Worm (Caenorhabditis elegans) whole organism, L2 larva: ENCODE data around the gene sdz-27.

Experiments
- C34F6.9 ChIP-seq: fragments of 150-350 bp; optimal IDR thresholded peaks from 2 replicates; lab custom pipeline; 2014; ENCODE audit warnings: missing biosample characterization, missing genetic modification characterization
- F13H6.1 ChIP-seq: sonication (generic microtip); optimal IDR thresholded peaks from 2 replicates; lab custom pipeline; 2016; ENCODE audit warnings: missing genetic modification characterization, missing compliant biosample characterization
- R02D3.7 ChIP-seq: fragments of 150-350 bp; optimal IDR thresholded peaks from 2 replicates; lab custom pipeline; 2014; ENCODE audit warnings: missing biosample characterization, missing genetic modification characterization
- Y55F3AM.14 ChIP-seq: fragments of 200-800 bp; sonication (Bioruptor generic); optimal IDR thresholded peaks from 2 replicates; lab custom pipeline; 2018; ENCODE audit warnings: mild to moderate bottlenecking, missing genetic modification characterization, missing compliant biosample characterization
- ZK546.5 ChIP-seq: sonication (generic microtip); optimal IDR thresholded peaks from 2 replicates; lab custom pipeline; 2017; ENCODE audit warnings: missing biosample characterization, missing genetic modification characterization
- aly-2 ChIP-seq: fragments of 150-350 bp; optimal IDR thresholded peaks from 2 replicates; lab custom pipeline; 2014; ENCODE audit warnings: missing biosample characterization, missing genetic modification characterization
- ama-1 ChIP-seq: fragments of 150-350 bp; optimal IDR thresholded peaks from 2 replicates; lab custom pipeline; 2018; ENCODE audit warnings: inconsistent platforms
- ceh-16 ChIP-seq: fragments of 150-350 bp; optimal IDR thresholded peaks from 2 replicates; lab custom pipeline; 2014; ENCODE audit warnings: missing biosample characterization, missing genetic modification characterization
- crh-2 ChIP-seq: sonication (generic microtip); optimal IDR thresholded peaks from 2 replicates; lab custom pipeline; 2017; ENCODE audit warnings: missing biosample characterization, missing genetic modification characterization
- dmd-4 ChIP-seq: sonication (generic microtip); optimal IDR thresholded peaks from 2 replicates; lab custom pipeline; 2017; ENCODE audit warnings: missing biosample characterization, missing genetic modification characterization
- egl-27 ChIP-seq: sonication (generic microtip); optimal IDR thresholded peaks from 3 replicates; lab custom pipeline; 2017; ENCODE audit warnings: missing biosample characterization, missing genetic modification reagents, missing genetic modification characterization
- elt-1 ChIP-seq: fragments of 150-350 bp; optimal IDR thresholded peaks from 2 replicates; lab custom pipeline; 2014; ENCODE audit warnings: missing biosample characterization, missing genetic modification characterization
- elt-3 ChIP-seq: sonication (generic microtip); optimal IDR thresholded peaks from 2 replicates; lab custom pipeline; 2017; ENCODE audit warnings: missing biosample characterization, missing genetic modification characterization
- fos-1 ChIP-seq: fragments of 150-350 bp; optimal IDR thresholded peaks from 2 replicates; lab custom pipeline; 2014; ENCODE audit warnings: missing biosample characterization, missing genetic modification characterization
- gmeb-1 ChIP-seq: fragments of 150-350 bp; optimal IDR thresholded peaks from 2 replicates; lab custom pipeline; 2014; ENCODE audit warnings: missing biosample characterization, missing genetic modification characterization
- lin-11 ChIP-seq: fragments of 150-350 bp; sonication (generic microtip); optimal IDR thresholded peaks from 2 replicates; lab custom pipeline; 2014; ENCODE audit warnings: missing biosample characterization, missing genetic modification characterization, inconsistent platforms, mixed read lengths
- mdl-1 ChIP-seq, 2 experiments: fragments of 150-350 bp in 1 of 2; sonication (generic microtip) in 1 of 2; optimal IDR thresholded peaks; 2 replicates each; lab custom pipeline; 2017; ENCODE audit warnings: missing biosample characterization in 2 of 2, missing genetic modification characterization in 2 of 2
- nhr-10 ChIP-seq: sonication (generic microtip); optimal IDR thresholded peaks from 2 replicates; lab custom pipeline; 2017; ENCODE audit warnings: missing biosample characterization, missing genetic modification characterization
- nhr-12 ChIP-seq: fragments of 150-350 bp; optimal IDR thresholded peaks from 2 replicates; lab custom pipeline; 2014; ENCODE audit warnings: missing biosample characterization, missing genetic modification characterization
- nhr-23 ChIP-seq: fragments of 150-350 bp; optimal IDR thresholded peaks from 2 replicates; lab custom pipeline; 2014; ENCODE audit warnings: missing biosample characterization, missing genetic modification reagents, missing genetic modification characterization
- nhr-237 ChIP-seq: fragments of 150-350 bp; optimal IDR thresholded peaks from 2 replicates; lab custom pipeline; 2014; ENCODE audit warnings: missing biosample characterization, missing genetic modification characterization
- nhr-6 ChIP-seq: fragments of 150-350 bp; optimal IDR thresholded peaks from 2 replicates; lab custom pipeline; 2014; ENCODE audit warnings: missing biosample characterization, missing genetic modification characterization
- nhr-77 ChIP-seq: fragments of 150-350 bp; optimal IDR thresholded peaks from 2 replicates; lab custom pipeline; 2014; ENCODE audit warnings: missing biosample characterization, missing genetic modification characterization
- peb-1 ChIP-seq: fragments of 150-350 bp; optimal IDR thresholded peaks from 2 replicates; lab custom pipeline; 2014; ENCODE audit warnings: missing biosample characterization, missing genetic modification characterization
- sem-4 ChIP-seq: fragments of 150-350 bp; optimal IDR thresholded peaks from 2 replicates; lab custom pipeline; 2014; ENCODE audit warnings: missing biosample characterization, missing genetic modification reagents, missing genetic modification characterization
- skn-1 ChIP-seq: sonication (generic microtip); optimal IDR thresholded peaks from 2 replicates; lab custom pipeline; 2017; ENCODE audit warnings: missing biosample characterization, missing genetic modification characterization
- sma-3 ChIP-seq: sonication (generic microtip); optimal IDR thresholded peaks from 2 replicates; lab custom pipeline; 2016; ENCODE audit warnings: missing genetic modification reagents, missing genetic modification characterization, missing compliant biosample characterization
- sma-9 ChIP-seq, 2 experiments: fragments of 150-350 bp in 1 of 2; sonication (generic microtip) in 1 of 2; optimal IDR thresholded peaks; 2 replicates each; lab custom pipeline; 2014 to 2016; ENCODE audit warnings: missing genetic modification characterization in 2 of 2, mild to moderate bottlenecking in 1 of 2, missing biosample characterization in 1 of 2, missing compliant biosample characterization in 1 of 2, missing genetic modification reagents in 1 of 2, moderate library complexity in 1 of 2
- snpc-4 ChIP-seq: fragments of 150-350 bp; optimal IDR thresholded peaks from 2 replicates; lab custom pipeline; 2014; ENCODE audit warnings: missing biosample characterization, missing genetic modification characterization
- unc-39 ChIP-seq: fragments of 150-350 bp; optimal IDR thresholded peaks from 2 replicates; lab custom pipeline; 2014; ENCODE audit warnings: missing biosample characterization, missing genetic modification characterization
- ztf-1 ChIP-seq: fragments of 200-800 bp; sonication (Bioruptor generic); conservative IDR thresholded peaks from 2 replicates; pipeline ENCODE4 v1.3.6; 2022; ENCODE audit warnings: missing genetic modification characterization, missing compliant biosample characterization
- ztf-11 ChIP-seq: sonication (generic microtip); optimal IDR thresholded peaks from 2 replicates; lab custom pipeline; 2017; ENCODE audit warnings: missing biosample characterization, missing genetic modification characterization

sdz-27 gene

ce11 chrIV:11160707-11161106 lies 26.1 kb upstream of the sdz-27 start, which contains the start of gene C08F8.15:
C08F8.15 (minus strand) TSS chrIV:11160807.
- TF ChIP-seq egl-27 (tag; lab: Kevin White, UChicago) (no peak), fos-1 (tag; lab: Kevin White, UChicago) (no peak), dmd-4 (tag; lab: Kevin White, UChicago) (no peak), C34F6.9 (tag; lab: Kevin White, UChicago) (no peak), sma-3 (GFP tag; lab: Kevin White, UChicago) (no peak), peb-1 (tag; lab: Kevin White, UChicago) (no peak), R02D3.7 (tag; lab: Kevin White, UChicago) (no peak)

- TF ChIP-seq lin-11 (tag; lab: Kevin White, UChicago): no peak
- no peak for TF ChIP-seq mdl-1 (tag; optimal IDR thresholded peaks at IDR 0.05; lab: Kevin White, UChicago)
- no peak for TF ChIP-seq ama-1 (lab: Kevin White, UChicago)
- TF ChIP-seq C34F6.9 (tag; lab: Kevin White, UChicago): no peak
- no peak for TF ChIP-seq gmeb-1 (tag; lab: Kevin White, UChicago)
- TF ChIP-seq elt-1 (tag; lab: Kevin White, UChicago): no peak
- no peak for TF ChIP-seq sma-9 (GFP tag; optimal IDR thresholded peaks at IDR 0.05; lab: Kevin White, UChicago)
- no peak for TF ChIP-seq sma-9 (tag; optimal IDR thresholded peaks at IDR 0.05; lab: Kevin White, UChicago)
- TF ChIP-seq ZK546.5 (tag; lab: Kevin White, UChicago): no peak
- no peak for TF ChIP-seq nhr-12 (tag; lab: Kevin White, UChicago)
- TF ChIP-seq snpc-4 (tag; lab: Kevin White, UChicago): no peak
- TF ChIP-seq skn-1 (tag; lab: Kevin White, UChicago): no peak
- TF ChIP-seq dmd-4 (tag; lab: Kevin White, UChicago): no peak
- TF ChIP-seq nhr-23: no peak
- TF ChIP-seq elt-3: no peak
- no peak for TF ChIP-seq nhr-10 (tag; lab: Kevin White, UChicago)
- TF ChIP-seq fos-1 (tag; lab: Kevin White, UChicago): no peak
- TF ChIP-seq egl-27 (tag; lab: Kevin White, UChicago): no peak
- TF ChIP-seq nhr-237 (tag; lab: Kevin White, UChicago): no peak
- no peak for TF ChIP-seq F13H6.1 (tag; lab: Kevin White, UChicago)
- TF ChIP-seq Y55F3AM.14: no peak
These were observed 24.4 kb upstream of the sdz-27 start, which contains the start of gene fbxb-9 for ce11 chrIV:11162451-11162850. fbxb-9 (minus strand) TSS chrIV:11162551.

- TF ChIP-seq sma-3 (GFP tag; lab: Kevin White, UChicago) (no peak), ceh-16 (no peak), peb-1 (tag; lab: Kevin White, UChicago) (no peak), nhr-6 (no peak), unc-39 (tag; lab: Kevin White, UChicago) (no peak), skn-1 (tag; lab: Kevin White, UChicago) (no peak), snpc-4 (tag; lab: Kevin White, UChicago) (no peak), sem-4 (no peak), ztf-1 (GFP tag; lab: Robert Waterston, UW) (no peak)
These were observed 22.0 kb upstream of the sdz-27 start, which contains the start of gene C08F8.6 for ce11 chrIV:11164831-11165230. C08F8.6 (minus strand) TSS chrIV:11164931.

- TF ChIP-seq skn-1 (tag; lab: Kevin White, UChicago) (no peak), ztf-1 (GFP tag; lab: Robert Waterston, UW) (no peak), C34F6.9 (tag; lab: Kevin White, UChicago) (no peak), crh-2 (tag; lab: Kevin White, UChicago) (no peak), ztf-11 (tag; lab: Kevin White, UChicago) (no peak), mdl-1 (tag; optimal IDR thresholded peaks at IDR 0.05; lab: Kevin White, UChicago) (no peak), nhr-77 (no peak), ceh-16 (no peak), ama-1 (lab: Kevin White, UChicago) (no peak), nhr-23 (no peak)
These were observed 17.2 kb upstream of the sdz-27 start, which contains the start of gene nhr-67 for ce11 chrIV:11169652-11170051. nhr-67 (plus strand) TSS chrIV:11169748.

- TF ChIP-seq sma-3 (GFP tag; lab: Kevin White, UChicago) (peak; percentile 29), fos-1 (tag; lab: Kevin White, UChicago) (peak; percentile 1), aly-2 (tag; lab: Kevin White, UChicago) (no peak)
These were observed 12.1 kb upstream of the sdz-27 start for ce11 chrIV:11174772-11175171.
